Fruit fly (Drosophila melanogaster) whole organism, wandering third instar larva: ENCODE measurements around the gene Ost48.

Experiments used
- Abd-B ChIP-seq: fragments of >200 bp; optimal IDR thresholded peaks from 2 replicates; lab custom pipeline; 2017; ENCODE audit warnings: missing biosample characterization, missing genetic modification characterization
- CG32264 ChIP-seq: fragments of 200-800 bp; sonication (Bioruptor generic); optimal IDR thresholded peaks from 2 replicates; lab custom pipeline; 2016; ENCODE audit warnings: missing biosample characterization, missing genetic modification characterization
- CG9705 ChIP-seq: fragments of 200-800 bp; sonication (Bioruptor generic); optimal IDR thresholded peaks from 2 replicates; lab custom pipeline; 2018; ENCODE audit warnings: missing biosample characterization, mild to moderate bottlenecking, missing genetic modification characterization
- CrebA ChIP-seq: fragments of 200-800 bp; sonication (Bioruptor generic); optimal IDR thresholded peaks from 2 replicates; lab custom pipeline; 2016; ENCODE audit warnings: missing biosample characterization, mild to moderate bottlenecking, missing genetic modification characterization, borderline replicate concordance
- Dfd ChIP-seq: fragments of >200 bp; optimal IDR thresholded peaks from 2 replicates; lab custom pipeline; 2017; ENCODE audit warnings: missing biosample characterization, missing genetic modification characterization
- Dif ChIP-seq: fragments of 200-275, 200-300 bp; sonication (Bioruptor generic); optimal IDR thresholded peaks from 2 replicates; lab custom pipeline; 2018; ENCODE audit warnings: missing biosample characterization, missing genetic modification characterization; ENCODE audit not compliant: partially characterized antibody
- GATAd ChIP-seq: sonication (Bioruptor generic); optimal IDR thresholded peaks from 2 replicates; lab custom pipeline; 2016; ENCODE audit warnings: missing biosample characterization, missing genetic modification characterization
- HLH106 ChIP-seq: fragments of 200-800 bp; optimal IDR thresholded peaks from 3 replicates; lab custom pipeline; 2019; ENCODE audit warnings: missing biosample characterization, mild to moderate bottlenecking, missing genetic modification characterization, moderate library complexity
- Hnf4 ChIP-seq: fragments of 200-800 bp; sonication (Bioruptor generic); optimal IDR thresholded peaks from 2 replicates; lab custom pipeline; 2016; ENCODE audit warnings: missing biosample characterization, mild to moderate bottlenecking, missing genetic modification characterization
- Hr78 ChIP-seq: fragments of >200 bp; optimal IDR thresholded peaks from 2 replicates; lab custom pipeline; 2017; ENCODE audit warnings: missing biosample characterization, missing genetic modification characterization
- Hr83 ChIP-seq: fragments of 200-300 bp; sonication (Bioruptor generic); optimal IDR thresholded peaks from 2 replicates; lab custom pipeline; 2016; ENCODE audit warnings: missing biosample characterization, mild to moderate bottlenecking, missing genetic modification characterization, moderate library complexity; ENCODE audit not compliant: poor library complexity, severe bottlenecking
- Jra ChIP-seq: sonication (Bioruptor generic); optimal IDR thresholded peaks from 2 replicates; lab custom pipeline; 2016; ENCODE audit warnings: missing biosample characterization, missing genetic modification characterization
- Mio ChIP-seq: sonication (Bioruptor generic); optimal IDR thresholded peaks from 2 replicates; lab custom pipeline; 2016; ENCODE audit warnings: missing biosample characterization, missing genetic modification characterization
- Myc ChIP-seq: fragments of >200 bp; optimal IDR thresholded peaks from 2 replicates; lab custom pipeline; 2017
- N ChIP-seq: fragments of >200 bp; optimal IDR thresholded peaks from 2 replicates; lab custom pipeline; 2018; ENCODE audit warnings: missing biosample characterization, missing external identifiers, missing genetic modification characterization
- OdsH ChIP-seq: fragments of 200-800 bp; sonication (Bioruptor generic); optimal IDR thresholded peaks from 2 replicates; lab custom pipeline; 2016; ENCODE audit warnings: missing biosample characterization, mild to moderate bottlenecking, missing genetic modification characterization
- Rel ChIP-seq, 2 experiments: fragments of 200-800 bp; sonication (Bioruptor generic) in 1 of 2; optimal IDR thresholded peaks; 2 replicates in 1 of 2; 3 replicates in 1 of 2; lab custom pipeline; 2016 to 2019; ENCODE audit warnings: mild to moderate bottlenecking in 2 of 2, missing biosample characterization in 2 of 2, missing genetic modification characterization in 2 of 2, moderate library complexity in 1 of 2
- Sp1 ChIP-seq: fragments of 200-800 bp; sonication (Bioruptor generic); optimal IDR thresholded peaks from 3 replicates; lab custom pipeline; 2019; ENCODE audit warnings: missing biosample characterization, mild to moderate bottlenecking, missing genetic modification characterization, moderate library complexity
- Vsx2 ChIP-seq: fragments of 200-300, 225-300 bp; sonication (Bioruptor generic); optimal IDR thresholded peaks from 2 replicates; lab custom pipeline; 2018; ENCODE audit warnings: missing biosample characterization, missing genetic modification characterization; ENCODE audit not compliant: partially characterized antibody
- br ChIP-seq: fragments of 200-800 bp; sonication (Bioruptor generic); optimal IDR thresholded peaks from 2 replicates; lab custom pipeline; 2016; ENCODE audit warnings: missing biosample characterization, missing genetic modification characterization
- brk ChIP-seq: fragments of 200-800 bp; sonication (Bioruptor generic); optimal IDR thresholded peaks from 2 replicates; lab custom pipeline; 2016; ENCODE audit warnings: missing biosample characterization, mild to moderate bottlenecking, missing genetic modification characterization
- dl ChIP-seq, 2 experiments: fragments of 175-275, 200-275 bp in 1 of 2; fragments of 200-275 bp in 1 of 2; sonication (Bioruptor generic); optimal IDR thresholded peaks; lab custom pipeline; 2018; ENCODE audit warnings: mild to moderate bottlenecking in 2 of 2, missing biosample characterization in 2 of 2, missing genetic modification characterization in 2 of 2, moderate library complexity in 2 of 2; ENCODE audit not compliant: partially characterized antibody in 2 of 2, insufficient read depth in 1 of 2
- dmrt93B ChIP-seq: fragments of 200-800 bp; sonication (Bioruptor generic); optimal IDR thresholded peaks from 2 replicates; lab custom pipeline; 2018; ENCODE audit warnings: missing biosample characterization, mild to moderate bottlenecking, missing genetic modification characterization
- dsf ChIP-seq: sonication (Bioruptor generic); optimal IDR thresholded peaks from 2 replicates; lab custom pipeline; 2016; ENCODE audit warnings: missing biosample characterization, missing genetic modification characterization, borderline replicate concordance
- ey ChIP-seq: fragments of 200-800 bp; sonication (Bioruptor generic); optimal IDR thresholded peaks from 2 replicates; lab custom pipeline; 2016; ENCODE audit warnings: missing biosample characterization, missing genetic modification characterization
- foxo ChIP-seq, 2 experiments: fragments of 200-800 bp; sonication (Bioruptor generic); optimal IDR thresholded peaks; 2 replicates in 1 of 2; 3 replicates in 1 of 2; lab custom pipeline; 2016 to 2017; ENCODE audit warnings: missing biosample characterization in 2 of 2, missing genetic modification characterization in 2 of 2
- fru ChIP-seq: fragments of 200-800 bp; sonication (Bioruptor generic); optimal IDR thresholded peaks from 3 replicates; lab custom pipeline; 2016; ENCODE audit warnings: missing biosample characterization, mild to moderate bottlenecking, missing genetic modification characterization
- h ChIP-seq: fragments of 200-800 bp; sonication (Bioruptor generic); optimal IDR thresholded peaks from 3 replicates; lab custom pipeline; 2016; ENCODE audit warnings: missing biosample characterization, mild to moderate bottlenecking, missing genetic modification characterization
- jim ChIP-seq: fragments of 175-275, 200-325 bp; sonication (Bioruptor generic); optimal IDR thresholded peaks from 2 replicates; lab custom pipeline; 2016; ENCODE audit warnings: missing biosample characterization, mild to moderate bottlenecking, missing genetic modification characterization
- lola ChIP-seq: fragments of >200 bp; optimal IDR thresholded peaks from 2 replicates; lab custom pipeline; 2017; ENCODE audit warnings: missing biosample characterization, missing genetic modification characterization
- pan ChIP-seq: fragments of >200 bp; optimal IDR thresholded peaks from 2 replicates; lab custom pipeline; 2017
- psq ChIP-seq: fragments of 200-800 bp; sonication (Bioruptor generic); optimal IDR thresholded peaks from 3 replicates; lab custom pipeline; 2017; ENCODE audit warnings: missing biosample characterization, mild to moderate bottlenecking, missing genetic modification characterization, moderate library complexity
- rgr ChIP-seq: fragments of 200-800 bp; sonication (Bioruptor generic); optimal IDR thresholded peaks from 3 replicates; lab custom pipeline; 2016; ENCODE audit warnings: missing biosample characterization, mild to moderate bottlenecking, missing genetic modification characterization
- sage ChIP-seq: fragments of 200-800 bp; sonication (Bioruptor generic); optimal IDR thresholded peaks from 2 replicates; lab custom pipeline; 2016; ENCODE audit warnings: missing biosample characterization, mild to moderate bottlenecking, missing genetic modification characterization
- sv ChIP-seq: fragments of 200-800 bp; sonication (Bioruptor generic); optimal IDR thresholded peaks from 3 replicates; lab custom pipeline; 2016; ENCODE audit warnings: missing biosample characterization, missing genetic modification characterization
- tai ChIP-seq: sonication (Bioruptor generic); optimal IDR thresholded peaks from 2 replicates; lab custom pipeline; 2016; ENCODE audit warnings: missing biosample characterization, missing genetic modification characterization
- usp ChIP-seq: fragments of >200 bp; optimal IDR thresholded peaks from 2 replicates; lab custom pipeline; 2017; ENCODE audit warnings: missing biosample characterization, missing genetic modification characterization
- woc ChIP-seq: sonication (Bioruptor generic); optimal IDR thresholded peaks from 2 replicates; lab custom pipeline; 2016; ENCODE audit warnings: missing biosample characterization, mild to moderate bottlenecking, missing genetic modification characterization

The Ost48 gene

DNA sequence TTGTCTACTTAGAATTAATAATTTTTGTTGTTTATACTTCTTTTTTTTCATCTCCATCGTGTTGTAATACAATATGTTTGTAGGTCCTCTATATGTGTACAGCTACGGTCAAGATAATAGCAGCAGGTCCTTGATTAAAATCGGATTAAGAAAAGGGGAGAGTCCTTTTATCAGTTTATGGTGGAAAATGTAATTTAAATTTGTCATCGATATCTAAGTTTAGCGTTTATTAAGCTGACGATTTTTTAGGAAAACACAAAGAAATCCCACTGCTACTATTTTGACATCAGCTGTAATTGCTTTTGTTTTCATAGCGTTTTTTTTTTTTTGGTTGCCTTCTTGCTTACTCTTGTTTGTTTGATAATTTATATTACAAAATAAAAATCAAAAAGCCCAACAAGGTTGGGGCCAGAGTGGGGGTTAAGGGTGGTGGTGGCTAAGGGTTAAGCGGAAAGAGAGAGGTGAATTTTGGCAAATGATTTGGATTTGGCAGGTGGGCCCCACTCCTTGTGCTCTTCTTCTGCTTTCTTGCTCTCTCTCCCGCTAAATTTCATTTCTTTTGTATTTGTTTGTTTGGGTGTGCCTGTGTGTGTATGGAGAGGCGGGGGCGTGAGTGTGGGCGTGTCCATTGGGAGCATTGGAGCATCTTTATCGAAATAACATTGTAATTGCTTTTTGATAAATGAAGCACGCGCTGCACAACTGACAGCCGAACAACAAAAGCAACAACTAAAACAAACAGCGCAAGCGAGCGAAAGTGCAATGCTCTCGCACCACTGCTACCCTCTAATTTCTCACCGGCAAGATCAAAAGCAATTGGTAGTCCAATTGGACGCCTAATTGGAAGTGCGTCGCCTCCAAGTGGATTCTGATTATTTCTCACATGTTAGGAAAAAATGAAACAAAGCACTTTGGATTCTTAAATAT lies 37.2 kb downstream of the Ost48 start:
- TF ChIP-seq dsf (GFP tag; lab: Kevin White, UChicago) (no peak), sage (GFP tag; lab: Kevin White, UChicago) (no peak), dmrt93B (peak; percentile 7), h (GFP tag; lab: Kevin White, UChicago) (peak; percentile 21), Rel (GFP tag; optimal IDR thresholded peaks at IDR 0.05; lab: Kevin White, UChicago) (no peak), Rel (tag; optimal IDR thresholded peaks at IDR 0.05; lab: Kevin White, UChicago) (no peak), Dfd (GFP tag; lab: Kevin White, UChicago) (no peak), dl (GFP tag; optimal IDR thresholded peaks at IDR 0.05; lab: Kevin White, UChicago; ENCODE audit: insufficient read depth in 1 of 2, partially characterized antibody in 2 of 2) (no peak), Vsx2 (no peak), psq (GFP tag; lab: Kevin White, UChicago) (no peak), CG9705 (GFP tag; lab: Kevin White, UChicago) (no peak), Hr83 (GFP tag; lab: Kevin White, UChicago) (no peak), N (GFP tag; lab: Kevin White, UChicago) (no peak), Dif (GFP tag; lab: Kevin White, UChicago) (no peak), ey (peak; percentile 30), HLH106 (peak; percentile 26), CG32264 (GFP tag; lab: Kevin White, UChicago) (no peak), brk (GFP tag; lab: Kevin White, UChicago) (no peak), Abd-B (no peak), woc (GFP tag; lab: Kevin White, UChicago) (peak; percentile 17), Jra (GFP tag; lab: Kevin White, UChicago) (no peak), Hr78 (no peak), Sp1 (GFP tag; lab: Kevin White, UChicago) (no peak), Myc (lab: Kevin White, UChicago) (no peak), CrebA (GFP tag; lab: Kevin White, UChicago) (no peak), GATAd (GFP tag; lab: Kevin White, UChicago) (no peak), lola (no peak), usp (GFP tag; lab: Kevin White, UChicago) (no peak), jim (no peak), foxo (GFP tag; optimal IDR thresholded peaks at IDR 0.05; lab: Kevin White, UChicago) (peak in 1 of 2 experiments; percentile 45), tai (GFP tag; lab: Kevin White, UChicago) (no peak), Hnf4 (GFP tag; lab: Kevin White, UChicago) (no peak), OdsH (peak; percentile 2), br (GFP tag; lab: Kevin White, UChicago) (no peak), fru (GFP tag; lab: Kevin White, UChicago) (peak; percentile 49), Mio (GFP tag; lab: Kevin White, UChicago) (no peak), sv (GFP tag; lab: Kevin White, UChicago) (no peak), pan (no peak), rgr (GFP tag; lab: Kevin White, UChicago) (peak; percentile 30)

DNA sequence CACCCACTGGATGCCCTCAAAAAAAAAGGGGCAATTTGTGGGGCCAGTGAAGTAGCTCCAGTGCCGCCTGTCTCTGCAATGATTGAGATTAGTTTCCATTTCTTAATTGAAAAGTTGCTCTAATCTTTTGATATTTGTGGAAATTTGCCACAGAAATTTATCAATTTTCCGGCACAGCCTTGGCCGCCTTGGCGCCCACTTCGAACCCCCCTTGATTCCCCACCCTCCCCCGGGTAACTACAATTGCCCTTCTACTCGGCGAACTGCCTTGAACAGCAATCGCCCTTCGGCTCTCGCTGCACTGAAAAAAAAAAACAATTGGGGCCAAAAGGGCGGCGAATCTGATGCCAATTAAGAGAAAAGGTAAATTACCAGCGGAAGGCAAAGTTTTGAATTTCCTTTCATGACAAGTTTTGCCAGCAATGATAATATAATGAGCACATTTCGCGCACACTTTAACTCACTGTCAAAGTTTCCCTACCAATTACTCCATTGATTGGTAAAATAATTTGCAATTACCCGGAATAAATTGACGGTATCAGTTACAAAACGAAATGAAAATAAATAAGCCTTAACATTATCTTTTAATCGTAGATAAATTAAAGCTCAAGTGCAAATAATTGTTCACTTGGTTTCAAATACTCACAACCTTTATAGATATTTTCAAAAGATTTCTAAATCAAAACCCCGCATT lies 38.5 kb downstream of the Ost48 start:
- TF ChIP-seq N (GFP tag; lab: Kevin White, UChicago) (no peak), psq (GFP tag; lab: Kevin White, UChicago) (no peak), OdsH (no peak), Hr83 (GFP tag; lab: Kevin White, UChicago) (no peak), Hnf4 (GFP tag; lab: Kevin White, UChicago) (no peak), rgr (GFP tag; lab: Kevin White, UChicago) (no peak), Abd-B (no peak), dl (GFP tag; optimal IDR thresholded peaks at IDR 0.05; lab: Kevin White, UChicago; ENCODE audit: insufficient read depth in 1 of 2, partially characterized antibody in 2 of 2) (no peak), Jra (GFP tag; lab: Kevin White, UChicago) (no peak)
